Worm (Caenorhabditis elegans): ENCODE data around the gene vps-15.
A peak's percentile ranks its signal among the peaks of the same experiment; 100 is the strongest.

vps-15 gene

DNA sequence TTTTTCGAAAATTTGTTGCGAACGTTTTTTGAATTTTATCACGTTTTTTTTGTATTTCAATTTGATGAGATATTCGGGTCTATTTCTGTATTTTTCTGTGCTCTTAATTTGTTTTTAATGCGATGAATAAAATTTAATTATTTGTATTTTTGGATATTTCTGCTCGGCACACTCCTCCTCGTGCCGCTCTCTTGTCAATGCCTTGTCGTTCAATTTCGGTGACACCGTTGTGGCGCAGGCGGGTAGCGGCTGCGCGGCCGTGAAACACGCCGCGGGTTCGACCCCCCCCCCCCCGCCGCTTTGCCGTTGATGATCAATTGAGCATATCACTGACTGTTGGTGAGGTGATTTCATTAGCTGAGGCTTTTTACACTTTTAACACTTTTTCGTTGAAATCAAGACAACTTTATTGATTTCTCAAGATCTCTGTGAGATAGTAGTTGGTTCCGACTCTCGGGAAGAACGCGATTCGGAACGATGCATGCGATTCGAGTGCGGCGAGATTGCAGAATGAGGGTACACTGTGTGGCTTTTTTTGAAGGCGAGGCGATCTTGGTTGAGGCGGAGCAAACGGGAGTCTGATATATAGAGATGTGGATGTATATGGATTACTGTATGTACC lies 45.1 kb upstream of the vps-15 start (continued):
- TF ChIP-seq sptf-1 (tag; optimal IDR thresholded peaks at IDR 0.05) (no peak), mdl-1 (tag; optimal IDR thresholded peaks at IDR 0.05) (peak in 1 of 2 experiments; percentile 2), ama-1 (optimal IDR thresholded peaks at IDR 0.05) (no peak), aha-1 (tag; optimal IDR thresholded peaks at IDR 0.05) (no peak), hlh-4 (tag; optimal IDR thresholded peaks at IDR 0.05) (no peak), egl-13 (tag; optimal IDR thresholded peaks at IDR 0.05) (peak; percentile 76), Y116A8C.19 (tag; optimal IDR thresholded peaks at IDR 0.05; ENCODE audit: borderline replicate concordance) (no peak), mab-9 (GFP tag; IDR thresholded peaks at IDR 0.05) (peak; percentile 39; the same call in 1 of the 2 replicates), alr-1 (tag; optimal IDR thresholded peaks at IDR 0.05; ENCODE audit: borderline replicate concordance) (no peak), nhr-77 (tag; optimal IDR thresholded peaks at IDR 0.05) (peak; percentile 47), pax-3 (tag; optimal IDR thresholded peaks at IDR 0.05) (peak; percentile 73), unc-62 (GFP tag; optimal IDR thresholded peaks at IDR 0.05) (no peak), lir-3 (tag; optimal IDR thresholded peaks at IDR 0.05; ENCODE audit: poor library complexity) (peak; percentile 59), nhr-19 (GFP tag; conservative IDR thresholded peaks at IDR 0.05) (peak; percentile 77), nhr-28 (tag; optimal IDR thresholded peaks at IDR 0.05) (no peak), ces-1 (GFP tag; optimal IDR thresholded peaks at IDR 0.05) (no peak), fos-1 (tag; optimal IDR thresholded peaks at IDR 0.05) (peak; percentile 43), egl-27 (tag; optimal IDR thresholded peaks at IDR 0.05) (no peak), blmp-1 (tag; optimal IDR thresholded peaks at IDR 0.05) (no peak), fkh-8 (tag; optimal IDR thresholded peaks at IDR 0.05) (peak; percentile 87), lin-13 (GFP tag; optimal IDR thresholded peaks at IDR 0.05) (no peak), nhr-84 (tag; optimal IDR thresholded peaks at IDR 0.05) (no peak), dsc-1 (tag; optimal IDR thresholded peaks at IDR 0.05) (peak; percentile 81), grh-1 (GFP tag; IDR thresholded peaks at IDR 0.05) (peak; percentile 46; the same call in 1 of the 2 replicates), ets-5 (GFP tag; IDR thresholded peaks at IDR 0.05) (no peak), unc-98 (GFP tag; IDR thresholded peaks at IDR 0.05) (0 out of 2 replicates have a peak, but pooled peaks have one; percentile 21), F16B12.6 (tag; optimal IDR thresholded peaks at IDR 0.05) (peak; percentile 45), elt-2 (tag; optimal IDR thresholded peaks at IDR 0.05) (peak; percentile 5), nhr-12 (tag; optimal IDR thresholded peaks at IDR 0.05) (no peak), tbx-2 (tag; optimal IDR thresholded peaks at IDR 0.05) (peak; percentile 65), C34B4.2 (tag; optimal IDR thresholded peaks at IDR 0.05) (no peak), efl-1 (optimal IDR thresholded peaks at IDR 0.05) (peak; percentile 26 to 49), efl-1 (GFP tag; optimal IDR thresholded peaks at IDR 0.05 in 1 of 2) (peak; percentile 46 to 92), vab-15 (tag; optimal IDR thresholded peaks at IDR 0.05) (peak; percentile 72), lsy-2 (tag; optimal IDR thresholded peaks at IDR 0.05) (peak; percentile 53 to 59), sup-37 (GFP tag; optimal IDR thresholded peaks at IDR 0.05) (peak; percentile 63), nhr-85 (tag) (peak; percentile 68), lin-14 (GFP tag; optimal IDR thresholded peaks at IDR 0.05) (peak; percentile 66), fkh-4 (tag; optimal IDR thresholded peaks at IDR 0.05; ENCODE audit: borderline replicate concordance) (no peak), ceh-8 (GFP tag; optimal IDR thresholded peaks at IDR 0.05) (peak; percentile 85)

ce11 chrII:11958793-11959574 lies 43.3 kb upstream of the vps-15 start:
- TF ChIP-seq blmp-1 (tag; optimal IDR thresholded peaks at IDR 0.05) (peak; percentile 20), sup-37 (GFP tag; optimal IDR thresholded peaks at IDR 0.05) (no peak), aha-1 (tag; optimal IDR thresholded peaks at IDR 0.05) (no peak), lsy-2 (tag; optimal IDR thresholded peaks at IDR 0.05) (peak; percentile 32 to 77), lin-39 (tag; optimal IDR thresholded peaks at IDR 0.05) (no peak), elt-2 (tag; optimal IDR thresholded peaks at IDR 0.05) (no peak), nhr-47 (tag; optimal IDR thresholded peaks at IDR 0.05) (peak; percentile 75), unc-62 (GFP tag; optimal IDR thresholded peaks at IDR 0.05) (no peak), Y116A8C.19 (tag; optimal IDR thresholded peaks at IDR 0.05; ENCODE audit: borderline replicate concordance) (no peak), ztf-4 (tag; optimal IDR thresholded peaks at IDR 0.05) (no peak), snpc-4 (tag; optimal IDR thresholded peaks at IDR 0.05) (peak; percentile 34), sox-4 (tag; optimal IDR thresholded peaks at IDR 0.05) (peak; percentile 4), nhr-12 (tag; optimal IDR thresholded peaks at IDR 0.05) (no peak), lin-13 (GFP tag; optimal IDR thresholded peaks at IDR 0.05) (peak; percentile 49), tbx-2 (tag; optimal IDR thresholded peaks at IDR 0.05) (peak; percentile 57), lin-15B (tag; optimal IDR thresholded peaks at IDR 0.05) (no peak), nhr-19 (GFP tag; conservative IDR thresholded peaks at IDR 0.05) (peak; percentile 66), pax-3 (tag; optimal IDR thresholded peaks at IDR 0.05) (no peak), nhr-85 (tag) (peak; percentile 54), xbp-1 (tag; optimal IDR thresholded peaks at IDR 0.05) (peak; percentile 51), nhr-84 (tag; optimal IDR thresholded peaks at IDR 0.05) (no peak), irx-1 (tag; optimal IDR thresholded peaks at IDR 0.05) (peak; percentile 59), lin-14 (GFP tag; optimal IDR thresholded peaks at IDR 0.05) (peak; percentile 52), lin-35 (GFP tag; optimal IDR thresholded peaks at IDR 0.05) (peak; percentile 58 to 76)

Data from whole organism, L1 larva.